Fruit fly (Drosophila melanogaster): Measurements from ENCODE around the gene KrT95D.

KrT95D gene

DNA sequence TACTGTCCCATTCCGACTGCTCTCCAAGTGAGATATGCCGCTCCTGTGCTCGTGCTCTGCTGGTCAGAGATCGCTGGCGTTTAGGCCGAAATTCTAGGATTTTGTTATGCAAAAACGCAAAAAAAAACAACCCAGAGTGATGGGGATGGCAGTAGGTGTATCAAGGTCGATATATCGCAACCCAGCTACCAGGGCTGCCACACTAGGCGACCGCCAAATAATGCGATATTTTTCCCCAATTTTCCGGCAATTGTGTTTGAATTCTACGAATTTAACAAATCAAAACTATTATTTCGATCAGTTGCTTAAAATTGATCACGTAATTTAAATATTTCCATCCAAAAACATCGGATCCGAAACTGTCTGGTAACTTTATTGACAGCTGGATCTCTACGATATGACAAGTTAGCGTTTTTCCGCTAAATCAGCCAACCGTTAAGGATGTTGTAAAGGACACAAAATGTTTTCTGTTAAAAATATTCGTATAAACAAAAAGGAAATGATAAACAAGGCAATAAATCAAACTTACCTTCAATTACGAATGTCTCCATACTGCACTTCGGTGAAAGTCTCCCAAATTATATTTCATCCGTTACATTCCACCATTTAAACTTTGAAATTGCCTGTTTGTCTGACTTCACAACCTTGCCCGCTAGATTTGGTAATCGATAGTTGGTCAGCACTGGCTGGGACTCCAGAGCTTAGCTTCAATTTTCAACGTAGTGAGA lies 6.1 kb upstream of the KrT95D start, which contains the start of gene spas (continued):
- TF ChIP-seq CG17912 (GFP tag; optimal IDR thresholded peaks at IDR 0.05) (no peak), org-1 (GFP tag; optimal IDR thresholded peaks at IDR 0.05) (peak; percentile 2), gfzf (GFP tag; optimal IDR thresholded peaks at IDR 0.05) (peak; percentile 27), CG11247 (GFP tag; IDR thresholded peaks at IDR 0.05) (peak; percentile 53), ci (GFP tag; IDR thresholded peaks at IDR 0.05) (peak; percentile 76; the same call in 2 of the 3 replicates), CG7987 (GFP tag; optimal IDR thresholded peaks at IDR 0.05) (no peak), scrt (GFP tag; optimal IDR thresholded peaks at IDR 0.05) (no peak), ssp (GFP tag; IDR thresholded peaks at IDR 0.05) (peak; percentile 69), crol (GFP tag; IDR thresholded peaks at IDR 0.05) (no peak; the same call in 1 of the 2 replicates), CG7839 (tag; optimal IDR thresholded peaks at IDR 0.05) (peak; percentile 57), CG16779 (GFP tag; IDR thresholded peaks at IDR 0.05) (no peak), emc (GFP tag; optimal IDR thresholded peaks at IDR 0.05) (peak; percentile 44), CG10543 (GFP tag; optimal IDR thresholded peaks at IDR 0.05) (peak; percentile 36), CG6689 (GFP tag; IDR thresholded peaks at IDR 0.05) (peak; percentile 71), CG31224 (GFP tag; IDR thresholded peaks at IDR 0.05) (peak; percentile 70), inv (GFP tag; IDR thresholded peaks at IDR 0.05; ENCODE audit: partially characterized antibody) (peak; percentile 95), trem (tag; optimal IDR thresholded peaks at IDR 0.05) (peak; percentile 84), tin (GFP tag; optimal IDR thresholded peaks at IDR 0.05) (peak; percentile 72), CG10147 (GFP tag; optimal IDR thresholded peaks at IDR 0.05) (no peak), CG12104 (GFP tag; optimal IDR thresholded peaks at IDR 0.05) (no peak), CG9797 (GFP tag; optimal IDR thresholded peaks at IDR 0.05) (peak; percentile 40), CG1529 (GFP tag; optimal IDR thresholded peaks at IDR 0.05) (peak; percentile 15), Ptx1 (GFP tag; IDR thresholded peaks at IDR 0.05) (peak; percentile 81), mirr (GFP tag; optimal IDR thresholded peaks at IDR 0.05) (peak; percentile 3), CG15601 (tag; optimal IDR thresholded peaks at IDR 0.05) (peak; percentile 29), sima (GFP tag; optimal IDR thresholded peaks at IDR 0.05) (no peak), sc (optimal IDR thresholded peaks at IDR 0.05) (no peak), sc (GFP tag; optimal IDR thresholded peaks at IDR 0.05) (no peak), fru (optimal IDR thresholded peaks at IDR 0.05) (no peak), CG11723 (GFP tag; optimal IDR thresholded peaks at IDR 0.05) (no peak), wek (GFP tag; optimal IDR thresholded peaks at IDR 0.05) (no peak), CG14710 (tag; optimal IDR thresholded peaks at IDR 0.05) (peak; percentile 84), CG9817 (tag; optimal IDR thresholded peaks at IDR 0.05) (peak; percentile 67), ERR (GFP tag; optimal IDR thresholded peaks at IDR 0.05) (peak; percentile 13), CG9215 (GFP tag; IDR thresholded peaks at IDR 0.05) (peak; percentile 78), sug (tag; optimal IDR thresholded peaks at IDR 0.05) (peak; percentile 58), CG31388 (GFP tag; optimal IDR thresholded peaks at IDR 0.05) (no peak), Dip2 (GFP tag; IDR thresholded peaks at IDR 0.05) (peak; percentile 14; the same call in 1 of the 2 replicates), Elba2 (GFP tag; optimal IDR thresholded peaks at IDR 0.05) (no peak), stc (GFP tag; IDR thresholded peaks at IDR 0.05) (peak; percentile 47; the same call in 1 of the 2 replicates), CG14667 (GFP tag; IDR thresholded peaks at IDR 0.05) (peak; percentile 70), Hmr (GFP tag; optimal IDR thresholded peaks at IDR 0.05) (peak; percentile 71), gro (GFP tag; optimal IDR thresholded peaks at IDR 0.05) (peak; percentile 14), CG18476 (GFP tag; optimal IDR thresholded peaks at IDR 0.05) (peak; percentile 43), kni (GFP tag; optimal IDR thresholded peaks at IDR 0.05) (peak; percentile 28), HHEX (GFP tag; optimal IDR thresholded peaks at IDR 0.05) (peak; percentile 44), Neu2 (GFP tag; optimal IDR thresholded peaks at IDR 0.05; ENCODE audit: borderline replicate concordance) (peak; percentile 47), BtbVII (GFP tag; optimal IDR thresholded peaks at IDR 0.05) (no peak), lola (GFP tag; optimal IDR thresholded peaks at IDR 0.05) (peak in 1 of 3 experiments; percentile 70), bowl (GFP tag; IDR thresholded peaks at IDR 0.05) (no peak)

All from whole organism, embryonic.